Fruit fly (Drosophila melanogaster) S2 (cell line): ENCODE measurements around the gene hdly.

Source experiments
- CG8478 ChIP-seq: fragments of >200 bp; optimal IDR thresholded peaks from 2 replicates; lab custom pipeline; 2018
- CTCF ChIP-seq, 2 experiments: fragments of >200 bp; optimal IDR thresholded peaks; 2 replicates each; lab custom pipeline; 2018

dm6 chr3R:20872688-20873087 lies 41.4 kb upstream of the hdly start, which contains the start of gene TotC:
- TF ChIP-seq CTCF (optimal IDR thresholded peaks at IDR 0.05; lab: Kevin White, UChicago) (no peak), CG8478 (no peak)
